Fruit fly (Drosophila melanogaster) whole organism: ENCODE data around the gene dpr14.

Experiments used
- pan ChIP-seq: fragments of >200 bp; optimal IDR thresholded peaks from 2 replicates; lab custom pipeline; 2017
- usp ChIP-seq: fragments of >200 bp; optimal IDR thresholded peaks from 2 replicates; lab custom pipeline; 2017; ENCODE audit warnings: missing biosample characterization, missing genetic modification characterization, mixed read lengths

DNA sequence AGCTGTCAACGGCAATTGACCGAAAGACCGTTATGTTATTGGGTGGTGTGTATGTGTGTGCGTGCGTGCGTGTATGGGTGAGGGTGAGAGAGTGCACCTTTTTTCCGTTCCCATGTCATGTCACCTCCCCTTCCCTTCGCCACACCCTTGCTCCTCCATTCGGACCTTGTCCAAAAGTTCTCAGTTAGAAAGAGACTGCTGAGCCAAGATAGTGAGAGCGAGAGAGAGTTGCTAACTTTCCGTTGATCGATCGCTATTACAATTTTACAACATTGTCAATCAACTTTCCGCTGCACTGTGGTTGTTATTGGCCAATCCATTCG lies 30.4 kb upstream of the dpr14 start:
- TF ChIP-seq usp = no peak
- TF ChIP-seq pan (lab: Kevin White, UChicago) = no peak
